Worm (Caenorhabditis elegans) whole organism, young adult: Measurements from ENCODE around the gene cpr-3.
"Not testable (repeated sequence)": the region's sequence is repeated elsewhere in the genome, so short reads cannot be mapped to it uniquely, and the experiment has no call there.

Experiments used
- F33H1.4 ChIP-seq: fragments of 200-800 bp; sonication (Bioruptor generic); IDR thresholded peaks from 2 replicates; pipeline ENCODE4 v1.3.6; 2022; ENCODE audit warnings: missing genetic modification reagents, missing genetic modification characterization, missing compliant biosample characterization
- F57C9.4 ChIP-seq: sonication (generic microtip); optimal IDR thresholded peaks from 2 replicates; lab custom pipeline; 2017; ENCODE audit warnings: mild to moderate bottlenecking, missing genetic modification characterization, missing compliant biosample characterization
- K11D2.4 ChIP-seq: fragments of 200-800 bp; sonication (Bioruptor generic); IDR thresholded peaks from 2 replicates; pipeline ENCODE4 v1.3.6; 2022; ENCODE audit warnings: missing genetic modification reagents, missing genetic modification characterization, missing compliant biosample characterization
- K12H6.12 ChIP-seq: fragments of 200-800 bp; sonication (Bioruptor generic); optimal IDR thresholded peaks from 2 replicates; lab custom pipeline; 2018; ENCODE audit warnings: mild to moderate bottlenecking, missing genetic modification characterization, missing compliant biosample characterization
- T07F8.4 ChIP-seq: sonication (generic microtip); optimal IDR thresholded peaks from 2 replicates; lab custom pipeline; 2016; ENCODE audit warnings: mild to moderate bottlenecking, missing genetic modification characterization, moderate library complexity, missing compliant biosample characterization
- ama-1 ChIP-seq, 3 experiments: fragments of 150-350 bp in 1 of 3; sonication (generic microtip) in 2 of 3; optimal IDR thresholded peaks; 2 replicates each; lab custom pipeline; 2014 to 2018; ENCODE audit warnings: missing biosample characterization in 2 of 3, missing genetic modification characterization in 2 of 3, missing genetic modification reagents in 2 of 3
- hlh-12 ChIP-seq: sonication (generic microtip); optimal IDR thresholded peaks from 2 replicates; lab custom pipeline; 2016; ENCODE audit warnings: missing genetic modification characterization, missing compliant biosample characterization
- nhr-27 ChIP-seq: fragments of 200-800 bp; sonication (Bioruptor generic); optimal IDR thresholded peaks from 2 replicates; lab custom pipeline; 2018; ENCODE audit warnings: mild to moderate bottlenecking, missing genetic modification characterization, moderate library complexity, missing compliant biosample characterization
- pbrm-1 ChIP-seq: fragments of 200-800 bp; sonication (Bioruptor generic); IDR thresholded peaks from 2 replicates; pipeline ENCODE4 v1.3.6; 2022; ENCODE audit warnings: missing genetic modification reagents, missing genetic modification characterization, missing compliant biosample characterization

DNA sequence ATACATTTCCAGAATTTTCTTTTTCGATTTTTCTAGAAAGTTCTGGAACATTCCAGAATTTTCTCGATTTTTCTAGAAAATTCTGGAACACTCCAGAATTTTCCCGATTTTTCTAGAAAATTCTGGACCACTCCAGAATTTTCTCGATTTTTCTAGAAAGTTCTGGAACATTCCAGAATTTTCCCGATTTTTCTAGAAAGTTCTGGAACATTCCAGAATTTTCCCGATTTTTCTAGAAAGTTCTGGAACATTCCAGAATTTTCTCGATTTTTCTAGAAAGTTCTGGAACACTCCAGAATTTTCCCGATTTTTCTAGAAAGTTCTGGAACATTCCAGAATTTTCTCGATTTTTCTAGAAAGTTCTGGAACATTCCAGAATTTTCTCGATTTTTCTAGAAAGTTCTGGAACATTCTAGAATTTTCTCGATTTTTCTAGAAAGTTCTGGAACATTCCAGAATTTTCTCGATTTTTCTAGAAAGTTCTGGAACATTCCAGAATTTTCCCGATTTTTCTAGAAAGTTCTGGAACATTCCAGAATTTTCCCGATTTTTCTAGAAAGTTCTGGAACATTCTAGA lies 22.3 kb upstream of the cpr-3 start:
- not testable (repeated sequence) for TF ChIP-seq K11D2.4 (GFP tag; lab: Robert Waterston, UW); ama-1 (optimal IDR thresholded peaks at IDR 0.05; lab: Kevin White, UChicago); ama-1 (GFP tag; optimal IDR thresholded peaks at IDR 0.05; lab: Kevin White, UChicago); K12H6.12 (tag; lab: Kevin White, UChicago); nhr-27 (tag; lab: Kevin White, UChicago); T07F8.4 (tag; lab: Kevin White, UChicago); F57C9.4 (tag; lab: Kevin White, UChicago); hlh-12 (tag; lab: Kevin White, UChicago)
- TF ChIP-seq F33H1.4 (GFP tag; lab: Robert Waterston, UW): peak; percentile 23; the same call in 1 of the 2 replicates
- peak; percentile 87 for TF ChIP-seq pbrm-1 (GFP tag; lab: Robert Waterston, UW)
